Fruit fly (Drosophila melanogaster) whole organism, adult: ENCODE measurements around the gene CG6527.

ENCODE experiments used
- CG11617 ChIP-seq: fragments of 200-800 bp; sonication (Bioruptor generic); optimal IDR thresholded peaks from 2 replicates; lab custom pipeline; 2017; ENCODE audit warnings: mild to moderate bottlenecking, missing biosample characterization, missing genetic modification reagents, missing genetic modification characterization
- CG12768 ChIP-seq: fragments of 200-800 bp; sonication (Bioruptor generic); optimal IDR thresholded peaks from 2 replicates; lab custom pipeline; 2017; ENCODE audit warnings: missing biosample characterization, missing genetic modification characterization, mild to moderate bottlenecking, moderate library complexity, missing genetic modification reagents
- CG14711 ChIP-seq: fragments of 200-800 bp; sonication (Bioruptor generic); optimal IDR thresholded peaks from 2 replicates; lab custom pipeline; 2018; ENCODE audit warnings: missing biosample characterization, mild to moderate bottlenecking, missing genetic modification characterization, moderate library complexity
- CG1620 ChIP-seq: fragments of 200-800 bp; sonication (Bioruptor generic); optimal IDR thresholded peaks from 2 replicates; lab custom pipeline; 2016; ENCODE audit warnings: missing biosample characterization, missing genetic modification characterization
- CG33017 ChIP-seq: fragments of 200-800 bp; sonication (Bioruptor generic); optimal IDR thresholded peaks from 2 replicates; lab custom pipeline; 2018; ENCODE audit warnings: missing biosample characterization, mild to moderate bottlenecking, missing genetic modification characterization, moderate library complexity
- CG5204 ChIP-seq: fragments of 200-800 bp; sonication (Bioruptor generic); optimal IDR thresholded peaks from 2 replicates; lab custom pipeline; 2016; ENCODE audit warnings: missing biosample characterization, missing genetic modification characterization
- CG7045 ChIP-seq: fragments of 200-800 bp; sonication (Bioruptor generic); optimal IDR thresholded peaks from 2 replicates; lab custom pipeline; 2017; ENCODE audit warnings: missing biosample characterization, mild to moderate bottlenecking, missing genetic modification characterization
- CG7101 ChIP-seq: fragments of 200-800 bp; sonication (Bioruptor generic); optimal IDR thresholded peaks from 2 replicates; lab custom pipeline; 2018; ENCODE audit warnings: missing biosample characterization, mild to moderate bottlenecking, missing genetic modification characterization, moderate library complexity
- Clk ChIP-seq: fragments of 200-800 bp; sonication (Bioruptor generic); optimal IDR thresholded peaks from 2 replicates; lab custom pipeline; 2017; ENCODE audit warnings: missing biosample characterization, missing genetic modification characterization
- Crg-1 ChIP-seq: fragments of 200-800 bp; sonication (Bioruptor generic); optimal IDR thresholded peaks from 2 replicates; lab custom pipeline; 2016; ENCODE audit warnings: missing biosample characterization, missing genetic modification characterization
- Hr96 ChIP-seq: fragments of 200-800 bp; sonication (Bioruptor generic); optimal IDR thresholded peaks from 2 replicates; lab custom pipeline; 2016; ENCODE audit warnings: missing biosample characterization, missing genetic modification characterization
- Mnt ChIP-seq: fragments of 200-800 bp; sonication (Bioruptor generic); optimal IDR thresholded peaks from 2 replicates; lab custom pipeline; 2016; ENCODE audit warnings: missing biosample characterization, mild to moderate bottlenecking, missing genetic modification characterization
- bab1 ChIP-seq: fragments of 200-800 bp; sonication (Bioruptor generic); optimal IDR thresholded peaks from 3 replicates; lab custom pipeline; 2019; ENCODE audit warnings: missing biosample characterization, mild to moderate bottlenecking, missing genetic modification characterization, moderate library complexity
- cic ChIP-seq: fragments of 200-800 bp; sonication (Bioruptor generic); optimal IDR thresholded peaks from 2 replicates; lab custom pipeline; 2017; ENCODE audit warnings: missing biosample characterization, mild to moderate bottlenecking, missing genetic modification characterization, moderate library complexity
- cnc ChIP-seq, 2 experiments: fragments of >200 bp; optimal IDR thresholded peaks; 2 replicates each; lab custom pipeline; 2017
- kay ChIP-seq: fragments of 200-800 bp; sonication (Bioruptor generic); peaks from one replicate; lab custom pipeline; 2016; ENCODE audit warnings: missing biosample characterization, missing genetic modification characterization, borderline replicate concordance
- ovo ChIP-seq: fragments of 200-800 bp; sonication (Bioruptor generic); optimal IDR thresholded peaks from 2 replicates; lab custom pipeline; 2016; ENCODE audit warnings: missing biosample characterization, missing genetic modification characterization
- pad ChIP-seq: fragments of 200-800 bp; sonication (Bioruptor generic); optimal IDR thresholded peaks from 3 replicates; lab custom pipeline; 2017; ENCODE audit warnings: missing biosample characterization, missing genetic modification characterization, mild to moderate bottlenecking, moderate library complexity, missing genetic modification reagents
- tj ChIP-seq: fragments of 200-800 bp; sonication (Bioruptor generic); optimal IDR thresholded peaks from 3 replicates; lab custom pipeline; 2017; ENCODE audit warnings: missing biosample characterization, mild to moderate bottlenecking, missing genetic modification characterization, moderate library complexity
- toe ChIP-seq: fragments of 200-800 bp; sonication (Bioruptor generic); optimal IDR thresholded peaks from 2 replicates; lab custom pipeline; 2016; ENCODE audit warnings: missing biosample characterization, missing genetic modification characterization

Gene CG6527

dm6 chr3L:10522391-10523214, 36.3 kb downstream of the CG6527 start:
- peak; percentile 33 for TF ChIP-seq Mnt (GFP tag; lab: Kevin White, UChicago)
- no peak for TF ChIP-seq cnc (optimal IDR thresholded peaks at IDR 0.05; lab: Kevin White, UChicago)

- TF ChIP-seq tj (GFP tag; lab: Kevin White, UChicago) (no peak), bab1 (GFP tag; lab: Kevin White, UChicago) (no peak), CG11617 (GFP tag; lab: Kevin White, UChicago) (no peak), Crg-1 (GFP tag; lab: Kevin White, UChicago) (no peak), Mnt (GFP tag; lab: Kevin White, UChicago) (no peak), cnc (optimal IDR thresholded peaks at IDR 0.05; lab: Kevin White, UChicago) (no peak), CG1620 (no peak), Clk (no peak), ovo (GFP tag; lab: Kevin White, UChicago) (no peak), CG12768 (GFP tag; lab: Kevin White, UChicago) (no peak), CG33017 (tag; lab: Kevin White, UChicago) (no peak), CG7101 (tag; lab: Kevin White, UChicago) (no peak), CG7045 (no peak), CG5204 (GFP tag; lab: Kevin White, UChicago) (no peak)
These were observed 37.3 kb downstream of the CG6527 start for dm6 chr3L:10521624-10522023.

DNA sequence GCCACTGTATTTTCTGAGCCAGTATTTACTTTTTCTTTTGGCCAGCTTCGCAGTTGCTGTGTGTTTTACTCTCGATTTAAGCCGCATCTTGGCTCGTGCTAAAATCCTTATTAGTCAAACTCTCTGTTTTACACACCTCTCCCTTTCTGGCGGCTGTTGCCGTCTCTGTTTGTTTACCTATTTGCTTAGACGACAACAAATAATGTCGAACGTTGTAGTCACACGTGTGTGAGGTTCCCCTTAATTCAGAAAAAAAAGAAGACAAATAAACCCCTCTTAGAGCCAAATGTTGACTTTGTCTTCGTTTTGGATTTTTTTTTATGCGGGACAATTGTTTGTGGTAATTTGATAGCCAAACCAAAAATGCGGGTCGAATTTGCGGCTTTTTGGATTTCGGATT, 39.9 kb downstream of the CG6527 start:
- TF ChIP-seq CG14711 (tag; lab: Kevin White, UChicago) = no peak
- peak; percentile 24 for TF ChIP-seq ovo (GFP tag; lab: Kevin White, UChicago)
- TF ChIP-seq CG7101 (tag; lab: Kevin White, UChicago) = peak; percentile 37
- TF ChIP-seq pad (GFP tag; lab: Kevin White, UChicago) = peak; percentile 9

- TF ChIP-seq CG1620 (no peak), CG11617 (GFP tag; lab: Kevin White, UChicago) (no peak), pad (GFP tag; lab: Kevin White, UChicago) (no peak), cic (GFP tag; lab: Kevin White, UChicago) (no peak), CG7101 (tag; lab: Kevin White, UChicago) (no peak), kay (peak; percentile 68), Clk (no peak), CG5204 (GFP tag; lab: Kevin White, UChicago) (no peak), CG33017 (tag; lab: Kevin White, UChicago) (no peak)
These were observed 41.2 kb downstream of the CG6527 start for dm6 chr3L:10517451-10518385.

- TF ChIP-seq CG33017 (tag; lab: Kevin White, UChicago) = no peak
- TF ChIP-seq CG7101 (tag; lab: Kevin White, UChicago) = no peak
- TF ChIP-seq Hr96 (GFP tag; lab: Kevin White, UChicago) = no peak
- no peak for TF ChIP-seq kay
- TF ChIP-seq Clk = no peak
- TF ChIP-seq ovo (GFP tag; lab: Kevin White, UChicago) = no peak
- no peak for TF ChIP-seq CG11617 (GFP tag; lab: Kevin White, UChicago)
- TF ChIP-seq Mnt (GFP tag; lab: Kevin White, UChicago) = no peak
- no peak for TF ChIP-seq CG7045
- no peak for TF ChIP-seq cic (GFP tag; lab: Kevin White, UChicago)
- no peak for TF ChIP-seq toe
- no peak for TF ChIP-seq cnc (optimal IDR thresholded peaks at IDR 0.05; lab: Kevin White, UChicago)
- TF ChIP-seq CG14711 (tag; lab: Kevin White, UChicago) = no peak
- no peak for TF ChIP-seq pad (GFP tag; lab: Kevin White, UChicago)
- no peak for TF ChIP-seq tj (GFP tag; lab: Kevin White, UChicago)
- TF ChIP-seq bab1 (GFP tag; lab: Kevin White, UChicago) = no peak
- no peak for TF ChIP-seq CG12768 (GFP tag; lab: Kevin White, UChicago)
These were observed 42.0 kb downstream of the CG6527 start for dm6 chr3L:10516707-10517450.
